Worm (Caenorhabditis elegans) whole organism, L1 larva: Measurements from ENCODE around the gene glrx-22.

Experiments
- alr-1 ChIP-seq: fragments of 200-800 bp; sonication (Bioruptor generic); optimal IDR thresholded peaks from 2 replicates; lab custom pipeline; 2018; ENCODE audit warnings: borderline replicate concordance, mild to moderate bottlenecking, missing genetic modification characterization, missing compliant biosample characterization
- aly-2 ChIP-seq: fragments of 150-350 bp; optimal IDR thresholded peaks from 2 replicates; lab custom pipeline; 2014; ENCODE audit warnings: missing biosample characterization, missing genetic modification characterization
- egl-13 ChIP-seq: sonication (generic microtip); optimal IDR thresholded peaks from 2 replicates; lab custom pipeline; 2016; ENCODE audit warnings: missing genotype, missing genetic modification reagents, missing genetic modification characterization, missing compliant biosample characterization
- elt-2 ChIP-seq: sonication (generic microtip); optimal IDR thresholded peaks from 2 replicates; lab custom pipeline; 2016; ENCODE audit warnings: missing genetic modification characterization, mild to moderate bottlenecking, inconsistent platforms, missing compliant biosample characterization, missing genetic modification reagents
- irx-1 ChIP-seq: sonication (generic microtip); optimal IDR thresholded peaks from 2 replicates; lab custom pipeline; 2016; ENCODE audit warnings: missing genetic modification characterization, missing compliant biosample characterization
- jun-1 ChIP-seq: fragments of 150-350 bp; optimal IDR thresholded peaks from 2 replicates; lab custom pipeline; 2014; ENCODE audit warnings: missing biosample characterization, missing genetic modification reagents, missing genetic modification characterization
- lin-35 ChIP-seq, 2 experiments: fragments of 150-350 bp; optimal IDR thresholded peaks; 2 replicates each; lab custom pipeline; 2014; ENCODE audit warnings: missing biosample characterization in 2 of 2, missing genetic modification characterization in 2 of 2, missing genetic modification reagents in 2 of 2
- nhr-12 ChIP-seq: sonication (generic microtip); optimal IDR thresholded peaks from 2 replicates; lab custom pipeline; 2017; ENCODE audit warnings: missing biosample characterization, missing genetic modification characterization
- nhr-237 ChIP-seq: fragments of 150-350 bp; optimal IDR thresholded peaks from 2 replicates; lab custom pipeline; 2014; ENCODE audit warnings: missing biosample characterization, missing genetic modification characterization
- nhr-47 ChIP-seq: sonication (generic microtip); optimal IDR thresholded peaks from 2 replicates; lab custom pipeline; 2016; ENCODE audit warnings: mild to moderate bottlenecking, missing genetic modification characterization, moderate library complexity, missing compliant biosample characterization
- snpc-4 ChIP-seq: fragments of 150-350 bp; optimal IDR thresholded peaks from 2 replicates; lab custom pipeline; 2014; ENCODE audit warnings: missing biosample characterization, missing genetic modification characterization
- snu-23 ChIP-seq: sonication (generic microtip); optimal IDR thresholded peaks from 2 replicates; lab custom pipeline; 2016; ENCODE audit warnings: missing genetic modification characterization, missing compliant biosample characterization
- unc-86 ChIP-seq: sonication (generic microtip); optimal IDR thresholded peaks from 2 replicates; lab custom pipeline; 2016; ENCODE audit warnings: missing genetic modification characterization, missing compliant biosample characterization
- ztf-11 ChIP-seq, 2 experiments: sonication (generic microtip); optimal IDR thresholded peaks; 2 replicates each; lab custom pipeline; 2016 to 2017; ENCODE audit warnings: missing genetic modification characterization in 2 of 2, missing biosample characterization in 1 of 2, missing compliant biosample characterization in 1 of 2

ce11 chrIV:8206314-8206713 is 5.3 kb upstream of the glrx-22 start, which contains the start of gene svh-1:
- TF ChIP-seq unc-86 (tag; lab: Kevin White, UChicago): no peak
- no peak for TF ChIP-seq aly-2 (tag; lab: Kevin White, UChicago)
- no peak for TF ChIP-seq nhr-12 (tag; lab: Kevin White, UChicago)
- TF ChIP-seq snpc-4: no peak
- TF ChIP-seq nhr-47 (tag; lab: Kevin White, UChicago): no peak
- TF ChIP-seq irx-1 (tag; lab: Kevin White, UChicago): no peak
- TF ChIP-seq egl-13 (tag; lab: Kevin White, UChicago): no peak
- no peak for TF ChIP-seq lin-35 (GFP tag; optimal IDR thresholded peaks at IDR 0.05; lab: Kevin White, UChicago)
- TF ChIP-seq nhr-237 (tag; lab: Kevin White, UChicago): no peak
- no peak for TF ChIP-seq ztf-11 (tag; optimal IDR thresholded peaks at IDR 0.05; lab: Kevin White, UChicago)
- TF ChIP-seq snu-23 (GFP tag; lab: Kevin White, UChicago): no peak
- no peak for TF ChIP-seq jun-1 (tag; lab: Kevin White, UChicago)
- TF ChIP-seq elt-2 (tag; lab: Kevin White, UChicago): no peak
- TF ChIP-seq alr-1 (tag; lab: Kevin White, UChicago): no peak
